Fruit fly (Drosophila melanogaster) whole organism, embryonic: ENCODE measurements around the gene Sems.
A peak's percentile ranks its signal among the peaks of the same experiment; 100 is the strongest.

ENCODE experiments used
- ATbp ChIP-seq: fragments of 200-800 bp; sonication (Bioruptor generic); optimal IDR thresholded peaks from 2 replicates; lab custom pipeline; 2017; ENCODE audit warnings: missing biosample characterization, mild to moderate bottlenecking, missing genetic modification characterization, missing genetic modification reagents
- Asciz ChIP-seq: fragments of 200-800 bp; sonication (Bioruptor generic); optimal IDR thresholded peaks from 2 replicates; lab custom pipeline; 2017; ENCODE audit warnings: missing biosample characterization, mild to moderate bottlenecking, missing genetic modification characterization, missing genetic modification reagents
- CG10209 ChIP-seq: fragments of 200-800 bp; sonication (Bioruptor generic); optimal IDR thresholded peaks from 3 replicates; lab custom pipeline; 2017; ENCODE audit warnings: missing biosample characterization, mild to moderate bottlenecking, missing genetic modification characterization, missing genetic modification reagents
- CG13424 ChIP-seq: fragments of 200-800 bp; sonication (Bioruptor generic); optimal IDR thresholded peaks from 2 replicates; lab custom pipeline; 2019; ENCODE audit warnings: missing biosample characterization, mild to moderate bottlenecking, missing genetic modification characterization, moderate library complexity
- CG17359 ChIP-seq: fragments of 200-800 bp; sonication (Bioruptor generic); optimal IDR thresholded peaks from 3 replicates; lab custom pipeline; 2018; ENCODE audit warnings: missing biosample characterization, mild to moderate bottlenecking, missing genetic modification characterization, moderate library complexity
- CG17361 ChIP-seq: fragments of 200-800 bp; sonication (Bioruptor generic); IDR thresholded peaks from 3 replicates; pipeline ENCODE4 v1.3.6; 2022; ENCODE audit warnings: missing biosample characterization, missing genetic modification characterization
- CG18262 ChIP-seq: fragments of 200-800 bp; optimal IDR thresholded peaks from 3 replicates; lab custom pipeline; 2019; ENCODE audit warnings: missing biosample characterization, mild to moderate bottlenecking, missing genetic modification characterization, moderate library complexity
- CG2712 ChIP-seq: fragments of 200-800 bp; optimal IDR thresholded peaks from 3 replicates; lab custom pipeline; 2019; ENCODE audit warnings: missing biosample characterization, mild to moderate bottlenecking, missing genetic modification characterization, moderate library complexity
- CG2875 ChIP-seq: fragments of 200-800 bp; sonication (Bioruptor generic); optimal IDR thresholded peaks from 2 replicates; lab custom pipeline; 2017; ENCODE audit warnings: missing biosample characterization, mild to moderate bottlenecking, missing genetic modification characterization, missing genetic modification reagents
- CG30431 ChIP-seq: fragments of 200-800 bp; sonication (Bioruptor generic); optimal IDR thresholded peaks from 2 replicates; lab custom pipeline; 2017; ENCODE audit warnings: missing biosample characterization, missing genetic modification characterization
- CG33557 ChIP-seq: fragments of 200-800 bp; sonication (Bioruptor generic); optimal IDR thresholded peaks from 2 replicates; lab custom pipeline; 2019; ENCODE audit warnings: missing biosample characterization, mild to moderate bottlenecking, missing genetic modification characterization, moderate library complexity
- CG3407 ChIP-seq: fragments of 200-800 bp; sonication (Bioruptor generic); optimal IDR thresholded peaks from 2 replicates; lab custom pipeline; 2018; ENCODE audit warnings: missing biosample characterization, mild to moderate bottlenecking, missing genetic modification characterization
- CG4617 ChIP-seq: fragments of 200-800 bp; sonication (Bioruptor generic); optimal IDR thresholded peaks from 3 replicates; lab custom pipeline; 2016; ENCODE audit warnings: missing biosample characterization, missing genetic modification characterization, borderline replicate concordance
- CG7987 ChIP-seq: fragments of 200-800 bp; sonication (Bioruptor generic); optimal IDR thresholded peaks from 2 replicates; lab custom pipeline; 2018; ENCODE audit warnings: missing biosample characterization, mild to moderate bottlenecking, missing genetic modification characterization, moderate library complexity
- CG8359 ChIP-seq: fragments of 200-800 bp; sonication (Bioruptor generic); optimal IDR thresholded peaks from 2 replicates; lab custom pipeline; 2017; ENCODE audit warnings: missing biosample characterization, mild to moderate bottlenecking, missing genetic modification characterization, borderline replicate concordance
- CG8388 ChIP-seq: fragments of 200-800 bp; sonication (Bioruptor generic); optimal IDR thresholded peaks from 2 replicates; lab custom pipeline; 2019; ENCODE audit warnings: missing biosample characterization, mild to moderate bottlenecking, missing genetic modification characterization, moderate library complexity
- CG8478 ChIP-seq: fragments of >200 bp; optimal IDR thresholded peaks from 2 replicates; lab custom pipeline; 2018
- CG9727 ChIP-seq: fragments of 200-800 bp; sonication (Bioruptor generic); optimal IDR thresholded peaks from 3 replicates; lab custom pipeline; 2017; ENCODE audit warnings: missing biosample characterization, mild to moderate bottlenecking, missing genetic modification characterization
- D ChIP-seq, 2 experiments: fragments of 200-800 bp in 1 of 2; fragments of >200 bp in 1 of 2; sonication (Bioruptor generic) in 1 of 2; optimal IDR thresholded peaks; 2 replicates in 1 of 2; 3 replicates in 1 of 2; lab custom pipeline; 2017; ENCODE audit warnings: mild to moderate bottlenecking in 1 of 2, missing biosample characterization in 1 of 2, missing genetic modification characterization in 1 of 2, missing genetic modification reagents in 1 of 2
- D19A ChIP-seq: fragments of 200-800 bp; optimal IDR thresholded peaks from 3 replicates; lab custom pipeline; 2019; ENCODE audit warnings: missing biosample characterization, mild to moderate bottlenecking, missing genetic modification characterization, moderate library complexity
- Nf-YB ChIP-seq: fragments of 200-800 bp; sonication (Bioruptor generic); optimal IDR thresholded peaks from 3 replicates; lab custom pipeline; 2019; ENCODE audit warnings: missing biosample characterization, mild to moderate bottlenecking, missing genetic modification characterization, moderate library complexity
- Spps ChIP-seq: fragments of 200-800 bp; sonication (Bioruptor generic); optimal IDR thresholded peaks from 2 replicates; lab custom pipeline; 2018; ENCODE audit warnings: missing biosample characterization, mild to moderate bottlenecking, missing genetic modification characterization
- Xrp1 ChIP-seq: fragments of 200-800 bp; sonication (Bioruptor generic); IDR thresholded peaks from 2 replicates; pipeline ENCODE4 v1.3.6; 2022; ENCODE audit warnings: missing biosample characterization, missing genetic modification characterization
- az2 ChIP-seq: fragments of 200-800 bp; sonication (Bioruptor generic); optimal IDR thresholded peaks from 3 replicates; lab custom pipeline; 2016; ENCODE audit warnings: missing biosample characterization, missing genetic modification characterization
- dysf ChIP-seq: fragments of 200-800 bp; sonication (Bioruptor generic); IDR thresholded peaks from 3 replicates; pipeline ENCODE4 v1.3.6; 2022; ENCODE audit warnings: missing biosample characterization, missing genetic modification characterization
- fd102C ChIP-seq: fragments of 200-800 bp; sonication (Bioruptor generic); optimal IDR thresholded peaks from 2 replicates; lab custom pipeline; 2018; ENCODE audit warnings: missing biosample characterization, mild to moderate bottlenecking, missing genetic modification characterization, moderate library complexity
- fd96Cb ChIP-seq: fragments of 200-800 bp; sonication (Bioruptor generic); optimal IDR thresholded peaks from 2 replicates; lab custom pipeline; 2018; ENCODE audit warnings: missing biosample characterization, mild to moderate bottlenecking, missing genetic modification characterization, moderate library complexity
- grau ChIP-seq: fragments of 200-800 bp; optimal IDR thresholded peaks from 3 replicates; lab custom pipeline; 2019; ENCODE audit warnings: missing biosample characterization, mild to moderate bottlenecking, missing genetic modification characterization, moderate library complexity
- gsb-n ChIP-seq: fragments of 200-800 bp; sonication (Bioruptor generic); optimal IDR thresholded peaks from 3 replicates; lab custom pipeline; 2018; ENCODE audit warnings: missing biosample characterization, mild to moderate bottlenecking, missing genetic modification characterization
- ham ChIP-seq: fragments of 200-800 bp; sonication (Bioruptor generic); IDR thresholded peaks from 2 replicates; pipeline ENCODE4 v1.3.6; 2022; ENCODE audit warnings: missing biosample characterization, missing genetic modification characterization
- kah ChIP-seq: fragments of 200-800 bp; sonication (Bioruptor generic); optimal IDR thresholded peaks from 2 replicates; lab custom pipeline; 2018; ENCODE audit warnings: missing biosample characterization, mild to moderate bottlenecking, missing genetic modification characterization
- lola ChIP-seq, 3 experiments: fragments of >200 bp in 2 of 3; fragments of 200-800 bp in 1 of 3; sonication (Bioruptor generic) in 1 of 3; optimal IDR thresholded peaks; 2 replicates each; lab custom pipeline; 2017 to 2019; ENCODE audit warnings: missing biosample characterization in 3 of 3, missing genetic modification characterization in 3 of 3, mild to moderate bottlenecking in 1 of 3, moderate library complexity in 1 of 3
- nmo ChIP-seq: fragments of 200-800 bp; sonication (Bioruptor generic); optimal IDR thresholded peaks from 2 replicates; lab custom pipeline; 2018; ENCODE audit warnings: missing biosample characterization, mild to moderate bottlenecking, missing genetic modification characterization, moderate library complexity
- run ChIP-seq: fragments of 200-800 bp; sonication (Bioruptor generic); optimal IDR thresholded peaks from 3 replicates; lab custom pipeline; 2018; ENCODE audit warnings: missing biosample characterization, mild to moderate bottlenecking, missing genetic modification characterization
- sens ChIP-seq: fragments of 200-800 bp; sonication (Bioruptor generic); peaks from one replicate; lab custom pipeline; 2016; ENCODE audit warnings: missing biosample characterization, missing genetic modification characterization
- sens-2 ChIP-seq: fragments of 200-800 bp; sonication (Bioruptor generic); IDR thresholded peaks from 2 replicates; pipeline ENCODE4 v1.3.6; 2022; ENCODE audit warnings: missing biosample characterization, missing genetic modification characterization
- stc ChIP-seq: fragments of 200-800 bp; sonication (Bioruptor generic); IDR thresholded peaks from 2 replicates; pipeline ENCODE4 v1.3.6; 2022; ENCODE audit warnings: missing biosample characterization, missing genetic modification characterization

The Sems gene

DNA sequence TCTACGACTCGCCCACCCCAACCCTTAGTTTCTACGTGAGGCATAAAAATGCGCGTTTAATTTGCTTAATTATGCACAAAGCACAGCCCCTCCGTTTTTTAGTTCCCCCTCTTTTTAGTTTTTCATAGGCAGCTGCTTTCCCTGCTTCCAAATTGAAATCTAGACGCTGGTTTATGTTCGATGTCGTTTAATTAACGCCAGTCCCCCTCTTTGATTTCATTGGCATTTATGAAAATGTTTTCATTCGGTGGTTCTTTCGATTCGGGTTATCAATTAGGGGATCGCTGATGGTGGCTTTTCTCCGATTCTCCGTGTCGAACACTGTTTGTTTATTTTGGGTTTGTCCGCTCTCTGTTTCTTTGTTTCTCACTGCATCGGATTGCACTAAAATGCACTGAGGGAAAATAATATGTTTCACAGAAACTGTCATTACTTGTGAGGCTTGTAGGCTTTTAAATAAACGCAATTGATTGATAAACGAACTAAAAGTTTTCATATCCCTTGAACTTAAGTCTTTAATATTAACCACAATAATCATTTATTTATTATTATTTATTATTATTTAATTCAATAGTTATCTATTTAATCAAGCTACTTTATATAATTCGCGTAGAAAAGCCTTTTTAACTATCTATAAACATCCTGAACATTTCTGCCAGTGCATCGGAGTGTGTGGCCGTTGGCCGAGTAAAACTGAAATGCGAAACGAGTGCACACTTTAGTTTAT lies 26.3 kb downstream of the Sems start (continued):
- TF ChIP-seq D (optimal IDR thresholded peaks at IDR 0.05; lab: Kevin White, UChicago) (no peak), D (GFP tag; optimal IDR thresholded peaks at IDR 0.05; lab: Kevin White, UChicago) (peak; percentile 71), CG3407 (GFP tag; lab: Kevin White, UChicago) (peak; percentile 58), CG17361 (GFP tag; lab: Robert Waterston, UW) (peak; percentile 82), stc (GFP tag; lab: Robert Waterston, UW) (0 out of 2 replicates have a peak, but pooled peaks have one; percentile 32), CG10209 (GFP tag; lab: Kevin White, UChicago) (peak; percentile 47), kah (peak; percentile 27), ATbp (GFP tag; lab: Kevin White, UChicago) (peak; percentile 61), sens-2 (GFP tag; lab: Robert Waterston, UW) (no peak), CG13424 (tag; lab: Kevin White, UChicago) (peak; percentile 48), Spps (tag; lab: Kevin White, UChicago) (peak; percentile 68), CG2712 (tag; lab: Kevin White, UChicago) (peak; percentile 83), gsb-n (tag; lab: Kevin White, UChicago) (peak; percentile 72), az2 (peak; percentile 50), Xrp1 (GFP tag; lab: Robert Waterston, UW) (peak; percentile 39; the same call in 1 of the 2 replicates), CG4617 (GFP tag; lab: Kevin White, UChicago) (no peak), CG18262 (peak; percentile 84), Nf-YB (GFP tag; lab: Kevin White, UChicago) (peak; percentile 24), CG30431 (GFP tag; lab: Kevin White, UChicago) (peak; percentile 17), CG8359 (peak; percentile 47), CG8478 (lab: Kevin White, UChicago) (no peak), fd96Cb (tag; lab: Kevin White, UChicago) (peak; percentile 61), CG7987 (GFP tag; lab: Kevin White, UChicago) (no peak), CG9727 (GFP tag; lab: Kevin White, UChicago) (peak; percentile 59), Asciz (GFP tag; lab: Kevin White, UChicago) (peak; percentile 57), ham (GFP tag; lab: Robert Waterston, UW) (no peak), fd102C (GFP tag; lab: Kevin White, UChicago) (no peak), CG2875 (GFP tag; lab: Kevin White, UChicago) (peak; percentile 36), nmo (peak; percentile 77), run (tag; lab: Kevin White, UChicago) (peak; percentile 9), CG8388 (GFP tag; lab: Kevin White, UChicago) (peak; percentile 75), grau (tag; lab: Kevin White, UChicago) (peak; percentile 55), CG17359 (tag; lab: Kevin White, UChicago) (peak; percentile 52), lola (GFP tag; optimal IDR thresholded peaks at IDR 0.05; lab: Kevin White, UChicago) (peak in 1 of 3 experiments; percentile 76), CG33557 (GFP tag; lab: Kevin White, UChicago) (peak; percentile 4)

DNA sequence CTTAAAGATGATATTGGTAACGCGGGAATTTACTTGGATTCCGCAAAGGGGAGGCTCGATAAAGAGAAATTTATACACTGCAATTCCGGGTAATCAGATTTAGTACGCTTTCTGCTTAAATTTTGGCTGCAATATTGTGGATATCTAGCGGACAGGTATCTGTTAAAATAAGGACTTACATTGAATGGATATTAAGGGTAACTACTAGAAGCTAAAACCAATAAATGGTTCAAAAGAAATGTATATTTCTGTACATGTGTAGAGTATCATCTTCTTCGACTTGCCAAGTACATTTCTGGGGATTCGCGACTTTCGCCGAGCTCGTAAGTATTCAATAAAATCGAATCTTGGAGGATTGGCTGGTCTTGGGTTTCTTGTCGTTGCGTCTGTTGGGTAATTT lies 27.1 kb downstream of the Sems start:
- peak; percentile 53 for TF ChIP-seq sens
- peak; percentile 42 for TF ChIP-seq D19A (tag; lab: Kevin White, UChicago)
- no peak for TF ChIP-seq dysf
